Fruit fly (Drosophila melanogaster) whole organism, adult: ENCODE results near the gene CG12877.

Experiments used
- CG7101 ChIP-seq: fragments of 200-800 bp; sonication (Bioruptor generic); optimal IDR thresholded peaks from 2 replicates; lab custom pipeline; 2018; ENCODE audit warnings: missing biosample characterization, mild to moderate bottlenecking, missing genetic modification characterization, moderate library complexity
- Hr96 ChIP-seq: fragments of 200-800 bp; sonication (Bioruptor generic); optimal IDR thresholded peaks from 2 replicates; lab custom pipeline; 2016; ENCODE audit warnings: missing biosample characterization, missing genetic modification characterization
- bab1 ChIP-seq: fragments of 200-800 bp; sonication (Bioruptor generic); optimal IDR thresholded peaks from 3 replicates; lab custom pipeline; 2019; ENCODE audit warnings: missing biosample characterization, mild to moderate bottlenecking, missing genetic modification characterization, moderate library complexity
- cic ChIP-seq: fragments of 200-800 bp; sonication (Bioruptor generic); optimal IDR thresholded peaks from 2 replicates; lab custom pipeline; 2017; ENCODE audit warnings: missing biosample characterization, mild to moderate bottlenecking, missing genetic modification characterization, moderate library complexity
- kay ChIP-seq: fragments of 200-800 bp; sonication (Bioruptor generic); peaks from one replicate; lab custom pipeline; 2016; ENCODE audit warnings: missing biosample characterization, missing genetic modification characterization, borderline replicate concordance
- tj ChIP-seq: fragments of 200-800 bp; sonication (Bioruptor generic); optimal IDR thresholded peaks from 3 replicates; lab custom pipeline; 2017; ENCODE audit warnings: missing biosample characterization, mild to moderate bottlenecking, missing genetic modification characterization, moderate library complexity
- toe ChIP-seq: fragments of 200-800 bp; sonication (Bioruptor generic); optimal IDR thresholded peaks from 2 replicates; lab custom pipeline; 2016; ENCODE audit warnings: missing biosample characterization, missing genetic modification characterization

DNA sequence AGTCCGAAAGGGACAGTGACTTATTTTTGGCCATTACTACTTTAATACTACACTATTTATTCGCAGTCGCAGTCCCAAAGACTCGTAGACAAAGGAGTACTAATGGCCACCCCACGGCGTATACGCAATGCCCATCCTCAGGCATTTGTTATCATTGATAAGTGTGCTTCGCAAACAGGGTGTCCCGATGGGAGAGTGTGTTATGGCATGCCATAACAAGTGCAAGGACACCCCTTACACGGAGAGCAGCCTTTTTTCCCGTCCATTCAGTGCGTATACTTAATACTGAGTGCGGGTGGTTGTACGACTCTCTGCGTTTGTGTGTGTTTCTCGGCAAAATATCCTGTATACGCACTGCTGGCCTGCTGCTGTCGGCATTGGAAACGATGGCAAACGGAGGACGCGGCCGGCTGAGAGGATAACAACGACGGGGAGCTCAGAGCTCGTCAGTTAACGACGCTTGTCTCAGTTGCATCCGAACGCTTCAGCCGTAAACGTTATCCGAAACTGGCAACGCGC is 44.9 kb upstream of the CG12877 start, which contains the start of gene unc80:
- peak; percentile 40 for TF ChIP-seq toe (GFP tag; lab: Kevin White, UChicago)
- no peak for TF ChIP-seq bab1 (GFP tag; lab: Kevin White, UChicago)
- no peak for TF ChIP-seq cic (GFP tag; lab: Kevin White, UChicago)
- TF ChIP-seq tj (GFP tag; lab: Kevin White, UChicago) = no peak
- TF ChIP-seq kay = no peak
- TF ChIP-seq CG7101 (tag; lab: Kevin White, UChicago) = no peak
- TF ChIP-seq Hr96 = no peak
